Worm (Caenorhabditis elegans) whole organism, mixed stage, embryonic: ENCODE data around the gene T09A12.1.

ENCODE experiments used
- M03D4.4 ChIP-seq: sonication (generic microtip); optimal IDR thresholded peaks from 2 replicates; lab custom pipeline; 2017; ENCODE audit warnings: mild to moderate bottlenecking, missing genetic modification characterization, missing compliant biosample characterization
- bed-3 ChIP-seq: fragments of 200-800 bp; sonication (Bioruptor generic); optimal IDR thresholded peaks from 3 replicates; lab custom pipeline; 2018; ENCODE audit warnings: mild to moderate bottlenecking, missing genetic modification characterization, moderate library complexity, missing compliant biosample characterization
- blmp-1 ChIP-seq: fragments of 150-350 bp; optimal IDR thresholded peaks from 2 replicates; lab custom pipeline; 2014; ENCODE audit warnings: missing biosample characterization, missing genetic modification characterization
- ceh-83 ChIP-seq: fragments of 200-800 bp; sonication (Bioruptor generic); optimal IDR thresholded peaks from 2 replicates; lab custom pipeline; 2018; ENCODE audit warnings: mild to moderate bottlenecking, missing genetic modification characterization, missing compliant biosample characterization
- ces-1 ChIP-seq: fragments of 150-350 bp; optimal IDR thresholded peaks from 2 replicates; lab custom pipeline; 2014; ENCODE audit warnings: missing biosample characterization, missing genetic modification reagents, missing genetic modification characterization
- cnd-1 ChIP-seq: fragments of 200-800 bp; sonication (Bioruptor generic); optimal IDR thresholded peaks from 2 replicates; lab custom pipeline; 2018; ENCODE audit warnings: mild to moderate bottlenecking, missing genetic modification characterization, missing compliant biosample characterization
- drap-1 ChIP-seq: fragments of 200-800 bp; sonication (Bioruptor generic); optimal IDR thresholded peaks from 3 replicates; lab custom pipeline; 2018; ENCODE audit warnings: mild to moderate bottlenecking, missing genetic modification characterization, missing compliant biosample characterization
- elt-1 ChIP-seq: sonication (generic microtip); optimal IDR thresholded peaks from 2 replicates; lab custom pipeline; 2017; ENCODE audit warnings: missing genetic modification characterization, mild to moderate bottlenecking, missing compliant biosample characterization, antibody characterized with exemption, moderate library complexity, borderline replicate concordance; ENCODE audit not compliant: insufficient read depth
- elt-3 ChIP-seq: fragments of 150-350 bp; optimal IDR thresholded peaks from 2 replicates; lab custom pipeline; 2014; ENCODE audit warnings: missing biosample characterization, missing genetic modification characterization
- flh-1 ChIP-seq: fragments of 200-800 bp; sonication (Bioruptor generic); optimal IDR thresholded peaks from 2 replicates; lab custom pipeline; 2018; ENCODE audit warnings: mild to moderate bottlenecking, missing genetic modification characterization, moderate library complexity, missing compliant biosample characterization
- ham-2 ChIP-seq: fragments of 200-800 bp; sonication (Bioruptor generic); optimal IDR thresholded peaks from 2 replicates; lab custom pipeline; 2018; ENCODE audit warnings: mild to moderate bottlenecking, missing genetic modification characterization, missing compliant biosample characterization
- hlh-1 ChIP-seq: fragments of 150-350 bp; optimal IDR thresholded peaks from 2 replicates; lab custom pipeline; 2014; ENCODE audit warnings: missing biosample characterization, missing genetic modification reagents, missing genetic modification characterization
- lin-13 ChIP-seq: fragments of 150-350 bp; optimal IDR thresholded peaks from 2 replicates; lab custom pipeline; 2014; ENCODE audit warnings: missing biosample characterization, missing genetic modification characterization
- lin-32 ChIP-seq: fragments of 200-800 bp; sonication (Bioruptor generic); optimal IDR thresholded peaks from 2 replicates; lab custom pipeline; 2018; ENCODE audit warnings: mild to moderate bottlenecking, missing genetic modification characterization, missing compliant biosample characterization
- lsy-2 ChIP-seq: fragments of 150-350 bp; optimal IDR thresholded peaks from 2 replicates; lab custom pipeline; 2014; ENCODE audit warnings: missing biosample characterization, missing genetic modification characterization
- mab-5 ChIP-seq: fragments of 150-350 bp; optimal IDR thresholded peaks from 2 replicates; lab custom pipeline; 2014; ENCODE audit warnings: missing biosample characterization, missing genetic modification characterization
- mls-2 ChIP-seq: sonication (generic microtip); optimal IDR thresholded peaks from 2 replicates; lab custom pipeline; 2016; ENCODE audit warnings: mild to moderate bottlenecking, missing genetic modification characterization, moderate library complexity, missing compliant biosample characterization
- nhr-12 ChIP-seq: fragments of 150-350 bp; optimal IDR thresholded peaks from 2 replicates; lab custom pipeline; 2014; ENCODE audit warnings: missing biosample characterization, missing genetic modification characterization
- nhr-2 ChIP-seq: fragments of 150-350 bp; optimal IDR thresholded peaks from 2 replicates; lab custom pipeline; 2014; ENCODE audit warnings: missing biosample characterization, missing genetic modification characterization
- nhr-237 ChIP-seq: fragments of 150-350 bp; optimal IDR thresholded peaks from 2 replicates; lab custom pipeline; 2014; ENCODE audit warnings: missing biosample characterization, missing genetic modification characterization
- nhr-76 ChIP-seq: sonication (generic microtip); optimal IDR thresholded peaks from 2 replicates; lab custom pipeline; 2017; ENCODE audit warnings: missing biosample characterization, missing genetic modification characterization
- pha-4 ChIP-seq: fragments of 150-350 bp; optimal IDR thresholded peaks from 2 replicates; lab custom pipeline; 2018; ENCODE audit warnings: missing biosample characterization, missing genetic modification reagents, missing genetic modification characterization
- sem-2 ChIP-seq: fragments of 200-800 bp; sonication (Bioruptor generic); optimal IDR thresholded peaks from 2 replicates; lab custom pipeline; 2018; ENCODE audit warnings: mild to moderate bottlenecking, missing genetic modification characterization, missing compliant biosample characterization
- snpc-4 ChIP-seq: fragments of 150-350 bp; optimal IDR thresholded peaks from 2 replicates; lab custom pipeline; 2014; ENCODE audit warnings: missing biosample characterization, missing genetic modification characterization
- sptf-1 ChIP-seq: sonication (generic microtip); optimal IDR thresholded peaks from 2 replicates; lab custom pipeline; 2017; ENCODE audit warnings: mild to moderate bottlenecking, missing genetic modification characterization, moderate library complexity, missing compliant biosample characterization
- tbx-8 ChIP-seq: fragments of 200-800 bp; sonication (Bioruptor generic); optimal IDR thresholded peaks from 2 replicates; lab custom pipeline; 2018; ENCODE audit warnings: mild to moderate bottlenecking, missing genetic modification characterization, moderate library complexity, missing compliant biosample characterization
- unc-120 ChIP-seq: sonication (generic microtip); optimal IDR thresholded peaks from 2 replicates; lab custom pipeline; 2017; ENCODE audit warnings: missing genetic modification characterization, missing compliant biosample characterization; ENCODE audit not compliant: poor library complexity, severe bottlenecking
- unc-39 ChIP-seq: fragments of 150-350 bp; optimal IDR thresholded peaks from 2 replicates; lab custom pipeline; 2014; ENCODE audit warnings: missing biosample characterization, missing genetic modification characterization
- unc-62 ChIP-seq: fragments of 150-350 bp; optimal IDR thresholded peaks from 2 replicates; lab custom pipeline; 2014; ENCODE audit warnings: missing biosample characterization, missing genetic modification reagents, missing genetic modification characterization
- zip-8 ChIP-seq: fragments of 150-350 bp; optimal IDR thresholded peaks from 2 replicates; lab custom pipeline; 2014; ENCODE audit warnings: missing biosample characterization, missing genetic modification characterization
- ztf-11 ChIP-seq: fragments of 150-350 bp; optimal IDR thresholded peaks from 2 replicates; lab custom pipeline; 2014; ENCODE audit warnings: missing biosample characterization, missing genetic modification characterization

The T09A12.1 gene

DNA sequence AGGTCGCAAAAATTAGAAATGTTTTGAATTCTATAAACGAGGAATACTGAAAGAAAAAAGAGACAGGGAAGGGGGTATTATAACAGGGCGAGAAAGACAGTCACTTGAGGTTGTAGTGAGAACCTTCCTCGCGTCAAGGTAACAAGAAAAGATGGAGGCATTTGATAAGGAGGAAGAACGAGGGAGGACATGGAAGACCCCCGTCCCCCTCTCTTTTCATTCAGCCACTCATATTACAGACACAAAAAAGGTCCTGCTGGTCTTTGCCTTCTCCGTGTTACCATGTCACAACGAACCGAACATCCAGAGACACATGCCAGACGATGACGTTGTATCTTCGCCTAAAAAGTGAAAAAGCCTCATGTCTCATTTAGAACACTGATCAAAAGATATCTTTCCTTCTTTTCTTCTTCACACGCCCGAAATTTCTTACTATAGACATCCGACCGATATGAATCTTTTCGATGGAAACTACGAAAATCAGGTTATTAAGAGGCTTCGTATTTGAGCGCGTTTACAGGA lies 2.8 kb upstream of the T09A12.1 start:
- TF ChIP-seq lin-32 (GFP tag; lab: Kevin White, UChicago): no peak
- no peak for TF ChIP-seq unc-62 (GFP tag; lab: Kevin White, UChicago)
- TF ChIP-seq elt-1 (tag; lab: Kevin White, UChicago): peak; percentile 79

DNA sequence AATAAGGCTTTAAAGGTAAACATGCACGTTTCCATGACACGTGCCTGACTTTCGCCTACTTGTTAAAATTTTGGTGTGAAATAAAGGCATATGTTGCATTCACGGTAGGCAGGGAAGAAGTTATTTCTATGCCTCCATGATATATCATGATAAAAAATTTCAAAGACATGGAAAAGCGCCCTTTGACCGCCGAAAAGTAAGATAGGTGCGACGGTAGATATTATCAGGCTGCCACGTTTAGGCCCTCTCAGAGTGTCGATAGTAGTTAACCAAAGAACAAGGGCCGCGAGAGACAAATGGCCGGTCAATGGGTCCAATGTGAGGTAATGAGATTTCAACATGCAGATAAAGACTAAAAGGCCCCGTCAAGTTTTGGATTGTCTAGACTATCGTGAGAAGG lies 1.0 kb upstream of the T09A12.1 start:
- TF ChIP-seq lin-13 (no peak), ces-1 (no peak), hlh-1 (tag; lab: Kevin White, UChicago) (no peak), blmp-1 (tag; lab: Kevin White, UChicago) (no peak), zip-8 (tag; lab: Kevin White, UChicago) (no peak), bed-3 (no peak), flh-1 (no peak), nhr-76 (tag; lab: Kevin White, UChicago) (no peak), tbx-8 (GFP tag; lab: Kevin White, UChicago) (no peak), nhr-2 (tag; lab: Kevin White, UChicago) (peak; percentile 71), mab-5 (tag; lab: Kevin White, UChicago) (no peak), ham-2 (GFP tag; lab: Kevin White, UChicago) (no peak), drap-1 (GFP tag; lab: Kevin White, UChicago) (no peak), snpc-4 (no peak), nhr-12 (tag; lab: Kevin White, UChicago) (no peak), elt-1 (tag; lab: Kevin White, UChicago) (peak; percentile 72), M03D4.4 (tag; lab: Kevin White, UChicago) (no peak)

DNA sequence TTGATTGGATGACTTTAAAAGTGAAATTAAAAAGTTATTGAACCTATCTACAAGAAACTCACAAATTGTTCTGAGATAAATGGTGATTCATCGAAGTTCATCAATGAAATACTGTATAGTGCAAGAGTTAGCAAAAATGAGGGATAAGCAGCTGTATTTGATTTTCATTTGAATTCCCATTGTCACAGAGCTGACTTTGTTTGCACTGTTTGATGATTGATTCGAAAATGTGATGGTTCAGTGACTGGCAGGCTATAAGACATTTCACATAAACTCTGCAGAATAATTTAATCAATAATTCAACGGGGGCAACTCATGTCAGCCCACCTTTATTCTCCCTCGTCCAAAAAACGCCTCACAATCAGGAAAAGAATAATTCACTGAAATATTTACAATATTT lies 613 bp upstream of the T09A12.1 start, which contains the start of gene T09A12.8:
Gene T09A12.8, minus strand, starts transcription at position 101 of the 400 bp plus-strand sequence.
- TF ChIP-seq mab-5 (tag; lab: Kevin White, UChicago) (no peak), pha-4 (tag; lab: Kevin White, UChicago) (no peak), blmp-1 (tag; lab: Kevin White, UChicago) (no peak), nhr-12 (tag; lab: Kevin White, UChicago) (no peak), elt-1 (tag; lab: Kevin White, UChicago) (no peak), zip-8 (tag; lab: Kevin White, UChicago) (no peak), unc-39 (tag; lab: Kevin White, UChicago) (no peak), bed-3 (no peak), nhr-2 (tag; lab: Kevin White, UChicago) (no peak), sem-2 (GFP tag; lab: Kevin White, UChicago) (no peak), lsy-2 (tag; lab: Kevin White, UChicago) (no peak), snpc-4 (no peak), unc-120 (tag; lab: Kevin White, UChicago) (no peak), drap-1 (GFP tag; lab: Kevin White, UChicago) (no peak), ham-2 (GFP tag; lab: Kevin White, UChicago) (no peak)

DNA sequence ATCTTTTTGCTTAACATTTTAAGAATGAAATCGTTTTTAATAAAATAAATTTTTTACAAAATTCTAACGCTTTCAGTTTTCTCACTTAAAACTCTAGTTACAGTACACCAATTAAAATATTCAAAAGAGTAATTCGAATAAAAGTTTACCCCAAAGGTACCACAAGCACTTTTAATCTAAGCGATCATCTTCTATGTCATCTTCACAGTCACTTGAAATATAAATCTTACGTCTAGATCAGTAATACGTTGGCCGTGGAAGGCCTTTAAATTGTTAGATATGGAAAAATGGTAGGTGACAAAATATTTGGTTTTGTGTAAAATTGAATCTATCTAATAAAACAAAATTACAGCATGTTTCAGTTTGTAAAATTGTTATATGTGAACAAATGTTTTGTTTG lies 3.1 kb downstream of the T09A12.1 start:
- no peak for TF ChIP-seq elt-3 (tag; lab: Kevin White, UChicago)
- no peak for TF ChIP-seq tbx-8 (GFP tag; lab: Kevin White, UChicago)
- TF ChIP-seq elt-1 (tag; lab: Kevin White, UChicago): peak; percentile 67

DNA sequence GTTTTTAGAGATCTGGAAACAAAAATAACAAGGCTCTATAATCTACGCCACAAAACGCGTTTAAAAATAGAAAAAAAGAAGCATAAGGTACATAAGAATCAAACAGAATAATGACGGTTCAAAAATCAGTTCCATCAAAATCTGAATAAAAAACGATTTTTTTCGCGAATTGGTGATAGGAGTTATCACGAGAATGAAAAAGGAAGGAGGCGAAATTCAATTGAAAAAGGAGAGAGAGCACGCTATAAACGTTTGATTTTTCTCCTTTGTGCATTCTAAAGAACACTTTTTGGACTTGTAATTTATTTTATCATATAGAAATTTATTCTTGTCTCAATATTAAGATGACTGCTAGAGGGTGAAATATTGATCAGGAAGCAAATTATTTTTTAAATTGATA lies 7.1 kb downstream of the T09A12.1 start:
- TF ChIP-seq unc-62 (GFP tag; lab: Kevin White, UChicago) (no peak), sptf-1 (tag; lab: Kevin White, UChicago) (no peak), lin-32 (GFP tag; lab: Kevin White, UChicago) (no peak), nhr-2 (tag; lab: Kevin White, UChicago) (no peak), drap-1 (GFP tag; lab: Kevin White, UChicago) (no peak), cnd-1 (tag; lab: Kevin White, UChicago) (no peak), ham-2 (GFP tag; lab: Kevin White, UChicago) (no peak), ztf-11 (tag; lab: Kevin White, UChicago) (no peak), nhr-237 (tag; lab: Kevin White, UChicago) (no peak), mls-2 (tag; lab: Kevin White, UChicago) (no peak), ceh-83 (no peak)
